Worm (Caenorhabditis elegans): ENCODE measurements around the gene C05D11.13.

The C05D11.13 gene

ce11 chrIII:6415306-6415973 lies 28.9 kb downstream of the C05D11.13 start, which contains the start of gene nas-4:
Gene nas-4 (minus strand): TSS chrIII:6415656.
- TF ChIP-seq tbx-37 (GFP tag; conservative IDR thresholded peaks at IDR 0.05), result no peak
- no peak for TF ChIP-seq B0310.2 (tag; optimal IDR thresholded peaks at IDR 0.05)
- no peak for TF ChIP-seq ceh-36 (tag; optimal IDR thresholded peaks at IDR 0.05)
- TF ChIP-seq flt-1 (GFP tag; IDR thresholded peaks at IDR 0.05), result no peak
- TF ChIP-seq hnd-1 (tag; optimal IDR thresholded peaks at IDR 0.05), result no peak
- TF ChIP-seq sea-1 (GFP tag; conservative IDR thresholded peaks at IDR 0.05), result no peak
- no peak for TF ChIP-seq tbx-11 (GFP tag; IDR thresholded peaks at IDR 0.05)
- TF ChIP-seq hmbx-1 (tag; optimal IDR thresholded peaks at IDR 0.05), result no peak
- TF ChIP-seq aly-1 (tag; optimal IDR thresholded peaks at IDR 0.05), result no peak
- TF ChIP-seq ets-7 (tag; optimal IDR thresholded peaks at IDR 0.05), result no peak
- no peak for TF ChIP-seq ama-1 (optimal IDR thresholded peaks at IDR 0.05)
- TF ChIP-seq F13C5.2 (tag; optimal IDR thresholded peaks at IDR 0.05), result no peak
- no peak for TF ChIP-seq hmg-4 (GFP tag; optimal IDR thresholded peaks at IDR 0.05)
- TF ChIP-seq pes-1 (GFP tag; IDR thresholded peaks at IDR 0.05), result no peak
- no peak for TF ChIP-seq ceh-13 (GFP tag; optimal IDR thresholded peaks at IDR 0.05)
- TF ChIP-seq scrt-1 (GFP tag; IDR thresholded peaks at IDR 0.05), result no peak

ce11 chrIII:6411914-6412313 lies 32.5 kb downstream of the C05D11.13 start, which contains the start of gene C05D11.5:
Gene C05D11.5 (minus strand): TSS chrIII:6412014.
- TF ChIP-seq pes-1 (GFP tag; IDR thresholded peaks at IDR 0.05) (no peak), hnd-1 (tag; optimal IDR thresholded peaks at IDR 0.05) (no peak), B0310.2 (tag; optimal IDR thresholded peaks at IDR 0.05) (no peak), ets-7 (tag; optimal IDR thresholded peaks at IDR 0.05) (no peak), tbx-37 (GFP tag; conservative IDR thresholded peaks at IDR 0.05) (no peak), ceh-13 (GFP tag; optimal IDR thresholded peaks at IDR 0.05) (no peak), tra-4 (tag; optimal IDR thresholded peaks at IDR 0.05) (no peak), scrt-1 (GFP tag; IDR thresholded peaks at IDR 0.05) (no peak)

- TF ChIP-seq tra-4 (tag; optimal IDR thresholded peaks at IDR 0.05), result no peak
- no peak for TF ChIP-seq hnd-1 (tag; optimal IDR thresholded peaks at IDR 0.05)
- TF ChIP-seq sea-1 (GFP tag; conservative IDR thresholded peaks at IDR 0.05), result no peak
- no peak for TF ChIP-seq flt-1 (GFP tag; IDR thresholded peaks at IDR 0.05)
- no peak for TF ChIP-seq B0310.2 (tag; optimal IDR thresholded peaks at IDR 0.05)
- TF ChIP-seq hmg-4 (GFP tag; optimal IDR thresholded peaks at IDR 0.05), result no peak
- no peak for TF ChIP-seq ceh-13 (GFP tag; optimal IDR thresholded peaks at IDR 0.05)
- no peak for TF ChIP-seq hmbx-1 (tag; optimal IDR thresholded peaks at IDR 0.05)
These were observed 33.0 kb downstream of the C05D11.13 start for ce11 chrIII:6411430-6411829.

ce11 chrIII:6406829-6407228 lies 37.6 kb downstream of the C05D11.13 start, which contains the start of gene let-756:
Gene let-756 (plus strand): TSS chrIII:6407129.
- TF ChIP-seq tbx-37 (GFP tag; conservative IDR thresholded peaks at IDR 0.05), result no peak
- no peak for TF ChIP-seq hmg-4 (GFP tag; optimal IDR thresholded peaks at IDR 0.05)
- TF ChIP-seq ceh-36 (tag; optimal IDR thresholded peaks at IDR 0.05), result no peak
- no peak for TF ChIP-seq scrt-1 (GFP tag; IDR thresholded peaks at IDR 0.05)
- TF ChIP-seq pes-1 (GFP tag; IDR thresholded peaks at IDR 0.05), result no peak
- TF ChIP-seq tbx-11 (GFP tag; IDR thresholded peaks at IDR 0.05), result no peak
- no peak for TF ChIP-seq ets-7 (tag; optimal IDR thresholded peaks at IDR 0.05)
- no peak for TF ChIP-seq ceh-13 (GFP tag; optimal IDR thresholded peaks at IDR 0.05)
- TF ChIP-seq tra-4 (tag; optimal IDR thresholded peaks at IDR 0.05), result no peak
- no peak for TF ChIP-seq flt-1 (GFP tag; IDR thresholded peaks at IDR 0.05)
- TF ChIP-seq hnd-1 (tag; optimal IDR thresholded peaks at IDR 0.05), result no peak
- TF ChIP-seq sea-1 (GFP tag; conservative IDR thresholded peaks at IDR 0.05), result no peak
- no peak for TF ChIP-seq aly-1 (tag; optimal IDR thresholded peaks at IDR 0.05)
- no peak for TF ChIP-seq F13C5.2 (tag; optimal IDR thresholded peaks at IDR 0.05)
- TF ChIP-seq hmbx-1 (tag; optimal IDR thresholded peaks at IDR 0.05), result no peak

- no peak for TF ChIP-seq sea-1 (GFP tag; conservative IDR thresholded peaks at IDR 0.05)
- no peak for TF ChIP-seq F13C5.2 (tag; optimal IDR thresholded peaks at IDR 0.05)
- no peak for TF ChIP-seq scrt-1 (GFP tag; IDR thresholded peaks at IDR 0.05)
- TF ChIP-seq tra-4 (tag; optimal IDR thresholded peaks at IDR 0.05), result no peak
These were observed 39.3 kb downstream of the C05D11.13 start for ce11 chrIII:6405121-6405520.

ce11 chrIII:6402810-6403209 lies 41.6 kb downstream of the C05D11.13 start:
- no peak for TF ChIP-seq tbx-37 (GFP tag; conservative IDR thresholded peaks at IDR 0.05)
- TF ChIP-seq tra-4 (tag; optimal IDR thresholded peaks at IDR 0.05), result no peak
- TF ChIP-seq hnd-1 (tag; optimal IDR thresholded peaks at IDR 0.05), result no peak
- TF ChIP-seq pes-1 (GFP tag; IDR thresholded peaks at IDR 0.05), result no peak
- TF ChIP-seq aly-1 (tag; optimal IDR thresholded peaks at IDR 0.05), result no peak
- TF ChIP-seq sea-1 (GFP tag; conservative IDR thresholded peaks at IDR 0.05), result no peak
- no peak for TF ChIP-seq ceh-36 (tag; optimal IDR thresholded peaks at IDR 0.05)

ce11 chrIII:6402346-6402745 lies 42.0 kb downstream of the C05D11.13 start:
- TF ChIP-seq ama-1 (optimal IDR thresholded peaks at IDR 0.05), result no peak
- no peak for TF ChIP-seq hnd-1 (tag; optimal IDR thresholded peaks at IDR 0.05)
- no peak for TF ChIP-seq ceh-36 (tag; optimal IDR thresholded peaks at IDR 0.05)
- TF ChIP-seq ets-7 (tag; optimal IDR thresholded peaks at IDR 0.05), result no peak
- TF ChIP-seq tra-4 (tag; optimal IDR thresholded peaks at IDR 0.05), result no peak
- no peak for TF ChIP-seq scrt-1 (GFP tag; IDR thresholded peaks at IDR 0.05)
- no peak for TF ChIP-seq hmbx-1 (tag; optimal IDR thresholded peaks at IDR 0.05)

- no peak for TF ChIP-seq ama-1 (optimal IDR thresholded peaks at IDR 0.05)
- no peak for TF ChIP-seq tra-4 (tag; optimal IDR thresholded peaks at IDR 0.05)
- no peak for TF ChIP-seq hmbx-1 (tag; optimal IDR thresholded peaks at IDR 0.05)
- TF ChIP-seq scrt-1 (GFP tag; IDR thresholded peaks at IDR 0.05), result no peak
- TF ChIP-seq ets-7 (tag; optimal IDR thresholded peaks at IDR 0.05), result no peak
- TF ChIP-seq pes-1 (GFP tag; IDR thresholded peaks at IDR 0.05), result no peak
- TF ChIP-seq ceh-36 (tag; optimal IDR thresholded peaks at IDR 0.05), result no peak
- TF ChIP-seq hnd-1 (tag; optimal IDR thresholded peaks at IDR 0.05), result no peak
- TF ChIP-seq hmg-4 (GFP tag; optimal IDR thresholded peaks at IDR 0.05), result no peak
- TF ChIP-seq flt-1 (GFP tag; IDR thresholded peaks at IDR 0.05), result no peak
- no peak for TF ChIP-seq F13C5.2 (tag; optimal IDR thresholded peaks at IDR 0.05)
- TF ChIP-seq ceh-13 (GFP tag; optimal IDR thresholded peaks at IDR 0.05), result no peak
- no peak for TF ChIP-seq tbx-11 (GFP tag; IDR thresholded peaks at IDR 0.05)
These were observed 45.0 kb downstream of the C05D11.13 start for ce11 chrIII:6399424-6399823.
